Worm (Caenorhabditis elegans) whole organism, young adult: Measurements from ENCODE around the gene T19D2.3.

ENCODE experiments used
- B0035.1 ChIP-seq: sonication (generic microtip); optimal IDR thresholded peaks from 2 replicates; lab custom pipeline; 2016; ENCODE audit warnings: missing genetic modification characterization, mild to moderate bottlenecking, missing compliant biosample characterization, missing genotype, missing genetic modification reagents
- C17E4.6 ChIP-seq: fragments of 200-800 bp; sonication (Bioruptor generic); IDR thresholded peaks from 2 replicates; pipeline ENCODE4 v1.3.6; 2022; ENCODE audit warnings: missing genetic modification reagents, missing genetic modification characterization, missing compliant biosample characterization
- lin-54 ChIP-seq: fragments of 200-800 bp; sonication (Bioruptor generic); optimal IDR thresholded peaks from 2 replicates; lab custom pipeline; 2018; ENCODE audit warnings: mild to moderate bottlenecking, missing genetic modification characterization, missing compliant biosample characterization
- nhr-179 ChIP-seq: sonication (generic microtip); optimal IDR thresholded peaks from 2 replicates; lab custom pipeline; 2016; ENCODE audit warnings: mild to moderate bottlenecking, missing genetic modification characterization, missing compliant biosample characterization
- rec-8 ChIP-seq, 2 experiments: sonication (generic microtip); optimal IDR thresholded peaks; 2 replicates each; lab custom pipeline; 2016; ENCODE audit warnings: mild to moderate bottlenecking in 2 of 2, missing genetic modification characterization in 2 of 2, missing genetic modification reagents in 2 of 2, missing genotype in 2 of 2, missing biosample characterization in 1 of 2, missing compliant biosample characterization in 1 of 2, moderate library complexity in 1 of 2
- repo-1 ChIP-seq: sonication (generic microtip); optimal IDR thresholded peaks from 2 replicates; lab custom pipeline; 2017; ENCODE audit warnings: mild to moderate bottlenecking, missing genetic modification characterization, missing compliant biosample characterization
- zfh-2 ChIP-seq: fragments of 200-800 bp; sonication (Bioruptor generic); conservative IDR thresholded peaks from 2 replicates; pipeline ENCODE4 v1.3.6; 2022; ENCODE audit warnings: missing genetic modification reagents, missing genetic modification characterization, missing compliant biosample characterization

ce11 chrX:3938950-3939349 lies at the start of gene T19D2.3:
- TF ChIP-seq nhr-179: no peak
- TF ChIP-seq rec-8 (tag; optimal IDR thresholded peaks at IDR 0.05; lab: Kevin White, UChicago): no peak
- no peak for TF ChIP-seq B0035.1
- no peak for TF ChIP-seq lin-54 (GFP tag; lab: Kevin White, UChicago)
- no peak for TF ChIP-seq C17E4.6
- no peak for TF ChIP-seq repo-1 (tag; lab: Kevin White, UChicago)
- TF ChIP-seq zfh-2 (GFP tag; lab: Robert Waterston, UW): no peak
